Fruit fly (Drosophila melanogaster): ENCODE results near the gene CkIIalpha-i1.

DNA sequence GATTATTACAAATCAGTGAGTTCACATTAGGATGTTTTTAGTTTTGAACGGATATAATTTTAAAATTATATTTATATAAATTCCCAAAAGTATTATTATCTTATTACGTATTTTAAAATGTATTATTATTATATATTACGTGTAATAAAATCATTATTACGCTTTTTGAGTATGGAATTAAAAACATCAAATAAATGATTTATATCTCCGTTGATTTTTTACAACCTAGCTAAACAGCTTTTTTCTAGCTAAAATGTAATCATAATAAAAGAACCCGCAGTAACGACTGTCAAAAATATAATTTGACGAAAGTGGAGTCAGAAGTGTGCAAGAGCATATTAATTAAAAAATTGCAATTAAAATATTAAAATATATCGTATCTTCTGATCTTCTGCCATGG lies 8.8 kb upstream of the CkIIalpha-i1 start, which contains the start of gene CG6244:
- TF ChIP-seq CG11294 (GFP tag; IDR thresholded peaks at IDR 0.05) (no peak), CG1621 (tag; optimal IDR thresholded peaks at IDR 0.05) (no peak), CG11762 (GFP tag; optimal IDR thresholded peaks at IDR 0.05; ENCODE audit: insufficient read depth) (no peak), CG31627 (GFP tag; optimal IDR thresholded peaks at IDR 0.05) (no peak), Blimp-1 (GFP tag; optimal IDR thresholded peaks at IDR 0.05) (no peak), Eip78C (GFP tag) (no peak), CG8319 (GFP tag; optimal IDR thresholded peaks at IDR 0.05) (no peak), fd59A (GFP tag; optimal IDR thresholded peaks at IDR 0.05) (no peak), Hr4 (GFP tag; optimal IDR thresholded peaks at IDR 0.05) (no peak), CG34406 (GFP tag; optimal IDR thresholded peaks at IDR 0.05) (no peak)

Measured in whole organism, prepupa.